Worm (Caenorhabditis elegans) whole organism, young adult: ENCODE measurements around the gene C06E2.2.

Experiments
- F57A8.1 ChIP-seq: fragments of 200-800 bp; sonication (Bioruptor generic); optimal IDR thresholded peaks from 2 replicates; lab custom pipeline; 2018; ENCODE audit warnings: mild to moderate bottlenecking, missing genetic modification characterization, moderate library complexity, missing compliant biosample characterization
- ama-1 ChIP-seq, 3 experiments: fragments of 150-350 bp in 1 of 3; sonication (generic microtip) in 2 of 3; optimal IDR thresholded peaks; 2 replicates each; lab custom pipeline; 2014 to 2018; ENCODE audit warnings: missing biosample characterization in 2 of 3, missing genetic modification characterization in 2 of 3, missing genetic modification reagents in 2 of 3
- hrde-1 ChIP-seq: sonication (generic microtip); optimal IDR thresholded peaks from 2 replicates; lab custom pipeline; 2016; ENCODE audit warnings: missing genetic modification characterization, mild to moderate bottlenecking, missing compliant biosample characterization, moderate library complexity, missing genotype, missing genetic modification reagents, borderline replicate concordance

DNA sequence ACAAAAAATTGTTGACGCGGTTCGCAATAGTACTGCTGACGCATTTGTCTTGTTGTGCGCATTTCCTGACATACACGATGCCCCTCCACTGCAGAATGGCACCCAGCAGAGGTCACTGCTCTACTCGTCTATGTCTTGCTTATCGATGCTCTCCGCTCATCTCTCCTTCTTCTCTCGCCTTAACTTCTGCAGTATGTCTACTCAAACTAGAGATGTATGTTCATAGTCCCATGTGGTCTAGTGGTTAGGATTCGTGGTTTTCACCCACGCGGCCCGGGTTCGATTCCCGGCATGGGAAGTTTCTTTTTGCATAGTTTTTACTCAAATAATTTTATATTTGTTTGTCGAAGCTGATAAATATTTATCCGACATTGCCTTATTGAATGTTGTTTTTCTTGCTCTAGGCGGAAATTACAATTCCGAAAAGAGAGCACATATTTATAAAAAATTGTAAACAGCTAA is 43.5 kb upstream of the C06E2.2 start, which contains the start of gene C28G1.2:
- TF ChIP-seq hrde-1 (tag; lab: Kevin White, UChicago) (peak; percentile 85), F57A8.1 (peak; percentile 88), ama-1 (optimal IDR thresholded peaks at IDR 0.05; lab: Kevin White, UChicago) (no peak), ama-1 (GFP tag; optimal IDR thresholded peaks at IDR 0.05; lab: Kevin White, UChicago) (peak; percentile 79 to 92)
